Worm (Caenorhabditis elegans): ENCODE data around the gene cept-2.

cept-2 gene

ce11 chrV:14391830-14392229, 44.3 kb downstream of the cept-2 start, which contains the start of gene C15H11.10:
TSS of gene C15H11.10 (plus strand) at chrV:14392130.
- TF ChIP-seq ceh-22 (tag; optimal IDR thresholded peaks at IDR 0.05) (no peak), dmd-4 (tag; optimal IDR thresholded peaks at IDR 0.05; ENCODE audit: borderline replicate concordance) (no peak), ztf-16 (tag; optimal IDR thresholded peaks at IDR 0.05) (no peak), pha-2 (tag; optimal IDR thresholded peaks at IDR 0.05) (no peak), ahr-1 (tag; optimal IDR thresholded peaks at IDR 0.05) (no peak), hlh-8 (tag; optimal IDR thresholded peaks at IDR 0.05) (no peak), elt-4 (tag; optimal IDR thresholded peaks at IDR 0.05) (no peak)

- TF ChIP-seq unc-55 (GFP tag; optimal IDR thresholded peaks at IDR 0.05) (no peak), hlh-13 (GFP tag; optimal IDR thresholded peaks at IDR 0.05) (no peak), T23F11.4 (GFP tag; optimal IDR thresholded peaks at IDR 0.05) (no peak), madf-2 (tag; optimal IDR thresholded peaks at IDR 0.05) (no peak), ceh-18 (tag; optimal IDR thresholded peaks at IDR 0.05) (no peak), lin-11 (tag; optimal IDR thresholded peaks at IDR 0.05) (no peak), K02D7.2 (tag; optimal IDR thresholded peaks at IDR 0.05) (no peak), K09A11.1 (tag; optimal IDR thresholded peaks at IDR 0.05; ENCODE audit: insufficient read depth) (no peak), ceh-22 (tag; optimal IDR thresholded peaks at IDR 0.05) (no peak), eyg-1 (tag; optimal IDR thresholded peaks at IDR 0.05) (no peak), ets-4 (tag; optimal IDR thresholded peaks at IDR 0.05) (no peak), elt-2 (tag; optimal IDR thresholded peaks at IDR 0.05) (no peak), ahr-1 (tag; optimal IDR thresholded peaks at IDR 0.05) (no peak), hlh-30 (tag; optimal IDR thresholded peaks at IDR 0.05; ENCODE audit: insufficient read depth) (no peak), syd-9 (tag; optimal IDR thresholded peaks at IDR 0.05) (no peak), ref-2 (tag; optimal IDR thresholded peaks at IDR 0.05) (no peak), sox-4 (tag; optimal IDR thresholded peaks at IDR 0.05) (no peak), ceh-19 (GFP tag; optimal IDR thresholded peaks at IDR 0.05) (no peak), pqm-1 (tag; optimal IDR thresholded peaks at IDR 0.05) (no peak)
Measured at ce11 chrV:14393504-14393903, 45.9 kb downstream of the cept-2 start, which contains the start of gene C15H11.1. TSS of gene C15H11.1 (plus strand) at chrV:14393804.

- TF ChIP-seq ama-1 (optimal IDR thresholded peaks at IDR 0.05) (no peak), pha-2 (tag; optimal IDR thresholded peaks at IDR 0.05) (no peak)
Measured at ce11 chrV:14394743-14395142, 47.2 kb downstream of the cept-2 start, which contains the start of gene C15H11.13. TSS of gene C15H11.13 (plus strand) at chrV:14395043.

ce11 chrV:14396123-14396669, 48.6 kb downstream of the cept-2 start:
- TF ChIP-seq ztf-16 (tag; optimal IDR thresholded peaks at IDR 0.05) (no peak), pat-9 (tag; optimal IDR thresholded peaks at IDR 0.05) (no peak), Y22D7AL.16 (tag; optimal IDR thresholded peaks at IDR 0.05) (no peak), nfya-1 (tag; optimal IDR thresholded peaks at IDR 0.05) (no peak), ceh-14 (tag; optimal IDR thresholded peaks at IDR 0.05) (no peak), ceh-24 (tag; optimal IDR thresholded peaks at IDR 0.05) (no peak), madf-2 (tag; optimal IDR thresholded peaks at IDR 0.05) (no peak)

Data from whole organism, late embryonic.